Fruit fly (Drosophila melanogaster) whole organism, embryonic: ENCODE results near the gene CG10513.
A peak's percentile ranks its signal among the peaks of the same experiment; 100 is the strongest.

Experiments used
- BtbVII ChIP-seq: fragments of 200-800 bp; sonication (Bioruptor generic); optimal IDR thresholded peaks from 3 replicates; lab custom pipeline; 2017; ENCODE audit warnings: missing biosample characterization, mild to moderate bottlenecking, missing genetic modification characterization
- CG10979 ChIP-seq: fragments of 200-800 bp; sonication (Bioruptor generic); optimal IDR thresholded peaks from 2 replicates; lab custom pipeline; 2018; ENCODE audit warnings: missing biosample characterization, mild to moderate bottlenecking, missing genetic modification characterization, moderate library complexity
- CG11085 ChIP-seq: fragments of 200-800 bp; sonication (Bioruptor generic); IDR thresholded peaks from 2 replicates; pipeline ENCODE4 v1.3.6; 2022; ENCODE audit warnings: missing biosample characterization, missing genetic modification characterization
- CG13424 ChIP-seq: fragments of 200-800 bp; sonication (Bioruptor generic); optimal IDR thresholded peaks from 2 replicates; lab custom pipeline; 2019; ENCODE audit warnings: missing biosample characterization, mild to moderate bottlenecking, missing genetic modification characterization, moderate library complexity
- CG13624 ChIP-seq: fragments of 200-800 bp; sonication (Bioruptor generic); optimal IDR thresholded peaks from 2 replicates; lab custom pipeline; 2016; ENCODE audit warnings: missing biosample characterization, missing genetic modification characterization
- CG14710 ChIP-seq: fragments of 200-800 bp; sonication (Bioruptor generic); optimal IDR thresholded peaks from 3 replicates; lab custom pipeline; 2019; ENCODE audit warnings: missing biosample characterization, mild to moderate bottlenecking, missing genetic modification characterization, moderate library complexity
- CG15269 ChIP-seq: fragments of 200-800 bp; sonication (Bioruptor generic); optimal IDR thresholded peaks from 2 replicates; lab custom pipeline; 2018; ENCODE audit warnings: missing biosample characterization, mild to moderate bottlenecking, missing genetic modification characterization, moderate library complexity
- CG17186 ChIP-seq: fragments of 200-800 bp; sonication (Bioruptor generic); optimal IDR thresholded peaks from 3 replicates; lab custom pipeline; 2017; ENCODE audit warnings: missing biosample characterization, missing genetic modification reagents, missing genetic modification characterization
- CG17912 ChIP-seq: fragments of 200-800 bp; sonication (Bioruptor generic); optimal IDR thresholded peaks from 2 replicates; lab custom pipeline; 2018; ENCODE audit warnings: missing biosample characterization, mild to moderate bottlenecking, missing genetic modification characterization
- CG2889 ChIP-seq: fragments of 200-800 bp; sonication (Bioruptor generic); IDR thresholded peaks from 3 replicates; pipeline ENCODE4 v1.3.6; 2022; ENCODE audit warnings: missing biosample characterization, missing genetic modification characterization
- CG34224 ChIP-seq: fragments of 200-800 bp; sonication (Bioruptor generic); IDR thresholded peaks from 3 replicates; pipeline ENCODE4 v1.3.6; 2022; ENCODE audit warnings: missing biosample characterization, missing genetic modification characterization; ENCODE audit not compliant: partially characterized antibody
- CG3995 ChIP-seq: fragments of 200-800 bp; sonication (Bioruptor generic); optimal IDR thresholded peaks from 3 replicates; lab custom pipeline; 2016; ENCODE audit warnings: missing biosample characterization, missing genetic modification characterization
- CG6813 ChIP-seq: fragments of 200-800 bp; sonication (Bioruptor generic); optimal IDR thresholded peaks from 2 replicates; lab custom pipeline; 2017; ENCODE audit warnings: missing biosample characterization, missing genetic modification characterization, mild to moderate bottlenecking, moderate library complexity, missing genetic modification reagents
- CG9609 ChIP-seq: fragments of 200-800 bp; sonication (Bioruptor generic); optimal IDR thresholded peaks from 3 replicates; lab custom pipeline; 2016; ENCODE audit warnings: missing biosample characterization, missing genetic modification characterization
- CG9797 ChIP-seq: fragments of 200-800 bp; sonication (Bioruptor generic); optimal IDR thresholded peaks from 3 replicates; lab custom pipeline; 2018; ENCODE audit warnings: missing biosample characterization, mild to moderate bottlenecking, missing genetic modification characterization
- CHES-1-like ChIP-seq: fragments of 200-800 bp; sonication (Bioruptor generic); optimal IDR thresholded peaks from 2 replicates; lab custom pipeline; 2016; ENCODE audit warnings: missing biosample characterization, missing genetic modification characterization
- D ChIP-seq, 2 experiments: fragments of 200-800 bp in 1 of 2; fragments of >200 bp in 1 of 2; sonication (Bioruptor generic) in 1 of 2; optimal IDR thresholded peaks; 2 replicates in 1 of 2; 3 replicates in 1 of 2; lab custom pipeline; 2017; ENCODE audit warnings: mild to moderate bottlenecking in 1 of 2, missing biosample characterization in 1 of 2, missing genetic modification characterization in 1 of 2, missing genetic modification reagents in 1 of 2
- D19B ChIP-seq: fragments of 200-800 bp; sonication (Bioruptor generic); optimal IDR thresholded peaks from 2 replicates; lab custom pipeline; 2017; ENCODE audit warnings: missing biosample characterization, mild to moderate bottlenecking, missing genetic modification characterization
- E2f1 ChIP-seq: fragments of 200-800 bp; sonication (Bioruptor generic); IDR thresholded peaks from 2 replicates; pipeline ENCODE4 v1.3.6; 2022; ENCODE audit warnings: missing biosample characterization, missing genetic modification characterization
- Elba2 ChIP-seq: fragments of 200-800 bp; sonication (Bioruptor generic); optimal IDR thresholded peaks from 3 replicates; lab custom pipeline; 2016; ENCODE audit warnings: missing biosample characterization, missing genetic modification characterization
- Gug ChIP-seq: fragments of 200-800 bp; sonication (Bioruptor generic); IDR thresholded peaks from 4 replicates; pipeline ENCODE4 v1.3.6; 2022; ENCODE audit warnings: missing biosample characterization, missing genetic modification characterization
- HmgD ChIP-seq: fragments of 200-800 bp; sonication (Bioruptor generic); optimal IDR thresholded peaks from 3 replicates; lab custom pipeline; 2016; ENCODE audit warnings: missing biosample characterization, missing genetic modification characterization
- Lhr ChIP-seq: fragments of 200-800 bp; sonication (Bioruptor generic); optimal IDR thresholded peaks from 3 replicates; lab custom pipeline; 2017; ENCODE audit warnings: mild to moderate bottlenecking, missing biosample characterization, missing genetic modification reagents, missing genetic modification characterization
- Rfx ChIP-seq: fragments of 200-800 bp; sonication (Bioruptor generic); IDR thresholded peaks from 2 replicates; pipeline ENCODE4 v1.3.6; 2022; ENCODE audit warnings: missing biosample characterization, missing genetic modification characterization
- Scr ChIP-seq: fragments of 200-800 bp; sonication (Bioruptor generic); IDR thresholded peaks from 2 replicates; pipeline ENCODE4 v1.3.6; 2022; ENCODE audit warnings: missing biosample characterization, missing genetic modification characterization; ENCODE audit not compliant: partially characterized antibody
- Side ChIP-seq: fragments of 200-800 bp; sonication (Bioruptor generic); optimal IDR thresholded peaks from 2 replicates; lab custom pipeline; 2016; ENCODE audit warnings: missing biosample characterization, missing genetic modification characterization
- Sry-δ ChIP-seq: fragments of 200-800 bp; sonication (Bioruptor generic); optimal IDR thresholded peaks from 2 replicates; lab custom pipeline; 2016; ENCODE audit warnings: missing biosample characterization, missing genetic modification characterization
- Stat92E ChIP-seq, 3 experiments: fragments of >200 bp in 2 of 3; fragments of 200-800 bp in 1 of 3; sonication (Bioruptor generic) in 1 of 3; optimal IDR thresholded peaks; 2 replicates each; lab custom pipeline; 2017 to 2019; ENCODE audit warnings: missing biosample characterization in 3 of 3, missing genetic modification characterization in 3 of 3, mild to moderate bottlenecking in 1 of 3, moderate library complexity in 1 of 3
- Xbp1 ChIP-seq: fragments of 200-800 bp; sonication (Bioruptor generic); optimal IDR thresholded peaks from 3 replicates; lab custom pipeline; 2016; ENCODE audit warnings: missing biosample characterization, mild to moderate bottlenecking, missing genetic modification characterization
- chinmo ChIP-seq: fragments of 200-800 bp; sonication (Bioruptor generic); IDR thresholded peaks from 4 replicates; pipeline ENCODE4 v1.3.6; 2022; ENCODE audit warnings: missing biosample characterization, missing genetic modification characterization; ENCODE audit not compliant: partially characterized antibody
- cwo ChIP-seq: fragments of 200-800 bp; sonication (Bioruptor generic); optimal IDR thresholded peaks from 3 replicates; lab custom pipeline; 2017; ENCODE audit warnings: missing biosample characterization, missing genetic modification characterization, mild to moderate bottlenecking, moderate library complexity, missing genetic modification reagents
- en ChIP-seq: fragments of 200-800 bp; sonication (Bioruptor generic); optimal IDR thresholded peaks from 2 replicates; lab custom pipeline; 2016; ENCODE audit warnings: missing biosample characterization, missing genetic modification characterization
- gfzf ChIP-seq: fragments of 200-800 bp; sonication (Bioruptor generic); optimal IDR thresholded peaks from 2 replicates; lab custom pipeline; 2016; ENCODE audit warnings: missing biosample characterization, mild to moderate bottlenecking, missing genetic modification characterization, moderate library complexity
- hbn ChIP-seq: fragments of 200-800 bp; sonication (Bioruptor generic); IDR thresholded peaks from 2 replicates; pipeline ENCODE4 v1.3.6; 2022; ENCODE audit warnings: missing biosample characterization, missing genetic modification characterization; ENCODE audit not compliant: partially characterized antibody
- inv ChIP-seq: fragments of 200-800 bp; sonication (Bioruptor generic); IDR thresholded peaks from 2 replicates; pipeline ENCODE4 v1.3.6; 2022; ENCODE audit warnings: missing biosample characterization, missing genetic modification characterization; ENCODE audit not compliant: partially characterized antibody
- kay ChIP-seq: fragments of 200-800 bp; sonication (Bioruptor generic); optimal IDR thresholded peaks from 2 replicates; lab custom pipeline; 2016; ENCODE audit warnings: missing biosample characterization, missing genetic modification characterization
- klu ChIP-seq: fragments of 200-800 bp; sonication (Bioruptor generic); IDR thresholded peaks from 2 replicates; pipeline ENCODE4 v1.3.6; 2022; ENCODE audit warnings: missing biosample characterization, missing genetic modification characterization
- kni ChIP-seq: fragments of 200-800 bp; sonication (Bioruptor generic); optimal IDR thresholded peaks from 3 replicates; lab custom pipeline; 2017; ENCODE audit warnings: mild to moderate bottlenecking, missing biosample characterization, missing genetic modification reagents, missing genetic modification characterization
- luna ChIP-seq: fragments of 200-800 bp; sonication (Bioruptor generic); optimal IDR thresholded peaks from 2 replicates; lab custom pipeline; 2016; ENCODE audit warnings: missing biosample characterization, missing genetic modification characterization
- mam ChIP-seq: fragments of 200-800 bp; sonication (Bioruptor generic); optimal IDR thresholded peaks from 3 replicates; lab custom pipeline; 2016; ENCODE audit warnings: missing biosample characterization, missing genetic modification characterization
- mirr ChIP-seq: fragments of 200-800 bp; sonication (Bioruptor generic); optimal IDR thresholded peaks from 3 replicates; lab custom pipeline; 2018; ENCODE audit warnings: missing biosample characterization, mild to moderate bottlenecking, missing genetic modification characterization
- pfk ChIP-seq: fragments of 200-800 bp; sonication (Bioruptor generic); optimal IDR thresholded peaks from 2 replicates; lab custom pipeline; 2018; ENCODE audit warnings: missing biosample characterization, mild to moderate bottlenecking, missing genetic modification characterization, moderate library complexity
- sna ChIP-seq: fragments of 200-800 bp; sonication (Bioruptor generic); IDR thresholded peaks from 2 replicates; pipeline ENCODE4 v1.3.6; 2022; ENCODE audit warnings: missing biosample characterization, missing genetic modification characterization; ENCODE audit not compliant: partially characterized antibody
- trh ChIP-seq: fragments of 200-800 bp; sonication (Bioruptor generic); optimal IDR thresholded peaks from 2 replicates; lab custom pipeline; 2016; ENCODE audit warnings: missing biosample characterization, missing genetic modification characterization
- ttk ChIP-seq: fragments of 200-800 bp; sonication (Bioruptor generic); IDR thresholded peaks from 2 replicates; pipeline ENCODE4 v2.1.2; 2022; ENCODE audit warnings: missing biosample characterization, missing genetic modification characterization
- wek ChIP-seq: fragments of 200-800 bp; sonication (Bioruptor generic); optimal IDR thresholded peaks from 3 replicates; lab custom pipeline; 2018; ENCODE audit warnings: missing biosample characterization, mild to moderate bottlenecking, missing genetic modification characterization, moderate library complexity
- z ChIP-seq: fragments of 200-800 bp; sonication (Bioruptor generic); IDR thresholded peaks from 3 replicates; pipeline ENCODE4 v1.3.6; 2022; ENCODE audit warnings: missing biosample characterization, missing genetic modification characterization
- zfh1 ChIP-seq: fragments of 200-800 bp; sonication (Bioruptor generic); IDR thresholded peaks from 3 replicates; pipeline ENCODE4 v1.3.6; 2022; ENCODE audit warnings: missing biosample characterization, missing genetic modification characterization

The CG10513 gene

DNA sequence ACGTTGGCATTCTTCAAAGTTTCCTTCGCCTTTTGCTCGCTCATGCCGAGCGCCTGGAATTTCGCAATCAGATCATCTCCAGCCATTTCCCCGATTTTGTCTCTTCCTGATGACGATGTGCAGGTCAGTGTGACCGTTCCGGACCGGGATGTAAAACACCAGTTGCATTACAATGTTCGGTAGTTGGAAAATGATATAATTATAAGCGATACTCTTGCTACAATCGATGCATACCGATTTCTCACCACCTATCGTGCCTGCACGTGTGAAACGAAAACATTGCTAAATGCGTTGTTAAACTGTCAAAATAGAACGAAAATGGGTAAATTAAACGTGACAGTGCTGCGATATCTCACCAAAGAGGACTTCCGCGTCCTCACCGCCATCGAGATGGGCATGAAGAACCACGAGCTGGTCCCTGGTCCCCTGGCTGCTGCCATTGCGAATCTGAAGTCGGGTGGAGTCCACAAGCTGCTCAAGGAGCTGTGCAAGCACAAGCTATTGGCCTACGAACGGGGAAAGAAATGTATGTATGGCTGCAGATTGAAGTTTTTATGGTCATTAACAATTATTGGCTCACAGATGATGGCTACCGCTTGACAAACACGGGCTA, 11.3 kb downstream of the CG10513 start, which contains the start of the genes GlnRS and RIOK2 (continued):
- TF ChIP-seq luna (GFP tag; lab: Kevin White, UChicago) (no peak), CG9609 (peak; percentile 16), trh (no peak), klu (GFP tag; lab: Robert Waterston, UW) (no peak), CG10979 (tag; lab: Kevin White, UChicago) (peak; percentile 1), CG3995 (GFP tag; lab: Kevin White, UChicago) (peak; percentile 50), inv (peak; percentile 94), hbn (GFP tag; lab: Robert Waterston, UW) (peak; percentile 97), CG13424 (tag; lab: Kevin White, UChicago) (peak; percentile 14), gfzf (GFP tag; lab: Kevin White, UChicago) (peak; percentile 91), Scr (peak; percentile 94), wek (GFP tag; lab: Kevin White, UChicago) (peak; percentile 11), CHES-1-like (GFP tag; lab: Kevin White, UChicago) (peak; percentile 64), mam (GFP tag; lab: Kevin White, UChicago) (no peak), CG6813 (GFP tag; lab: Kevin White, UChicago) (no peak), Xbp1 (GFP tag; lab: Kevin White, UChicago) (peak; percentile 20), ttk (GFP tag; lab: Robert Waterston, UW) (no peak), BtbVII (GFP tag; lab: Kevin White, UChicago) (no peak), kni (GFP tag; lab: Kevin White, UChicago) (no peak), CG17912 (GFP tag; lab: Kevin White, UChicago) (peak; percentile 54), kay (GFP tag; lab: Kevin White, UChicago) (peak; percentile 68), CG17186 (GFP tag; lab: Kevin White, UChicago) (peak; percentile 77), CG34224 (peak; percentile 97), en (no peak), z (no peak), CG2889 (GFP tag; lab: Robert Waterston, UW) (no peak), D (optimal IDR thresholded peaks at IDR 0.05; lab: Kevin White, UChicago) (peak; percentile 24), D (GFP tag; optimal IDR thresholded peaks at IDR 0.05; lab: Kevin White, UChicago) (no peak), D19B (GFP tag; lab: Kevin White, UChicago) (no peak), Gug (no peak), pfk (GFP tag; lab: Kevin White, UChicago) (no peak), CG14710 (tag; lab: Kevin White, UChicago) (no peak), E2f1 (GFP tag; lab: Robert Waterston, UW) (no peak), CG9797 (GFP tag; lab: Kevin White, UChicago) (peak; percentile 94), CG11085 (GFP tag; lab: Robert Waterston, UW) (no peak), HmgD (GFP tag; lab: Kevin White, UChicago) (peak; percentile 50), Side (GFP tag; lab: Kevin White, UChicago) (peak; percentile 34), mirr (GFP tag; lab: Kevin White, UChicago) (peak; percentile 6), zfh1 (GFP tag; lab: Robert Waterston, UW) (no peak), CG13624 (GFP tag; lab: Kevin White, UChicago) (peak; percentile 75), sna (GFP tag; lab: Robert Waterston, UW) (peak; percentile 93), cwo (GFP tag; lab: Kevin White, UChicago) (peak; percentile 96), CG15269 (tag; lab: Kevin White, UChicago) (no peak), Stat92E (GFP tag; optimal IDR thresholded peaks at IDR 0.05; lab: Kevin White, UChicago) (peak in 1 of 3 experiments; percentile 12), Lhr (GFP tag; lab: Kevin White, UChicago) (peak; percentile 64), Rfx (peak; percentile 52), Sry-δ (GFP tag; lab: Kevin White, UChicago) (peak; percentile 84), chinmo (GFP tag; lab: Robert Waterston, UW) (peak; percentile 100), Elba2 (GFP tag; lab: Kevin White, UChicago) (no peak)
